Worm (Caenorhabditis elegans): Measurements from ENCODE around the gene rabr-3.

ce11 chrV:16229439-16229838 lies 34.0 kb downstream of the rabr-3 start:
- no peak for TF ChIP-seq nhr-11 (tag; optimal IDR thresholded peaks at IDR 0.05)
- no peak for TF ChIP-seq nhr-23 (tag; optimal IDR thresholded peaks at IDR 0.05)

Measured in whole organism, L3 larva.